Worm (Caenorhabditis elegans) whole organism, late embryonic: ENCODE data around the gene F57A8.1.
"Not testable (repeated sequence)": the region's sequence is repeated elsewhere in the genome, so short reads cannot be mapped to it uniquely, and the experiment has no call there.

Experiments
- K02D7.2 ChIP-seq: sonication (generic microtip); optimal IDR thresholded peaks from 2 replicates; lab custom pipeline; 2017; ENCODE audit warnings: mild to moderate bottlenecking, missing genetic modification characterization, missing compliant biosample characterization
- K09A11.1 ChIP-seq: sonication (generic microtip); optimal IDR thresholded peaks from 2 replicates; lab custom pipeline; 2017; ENCODE audit warnings: antibody characterized with exemption, mild to moderate bottlenecking, missing genetic modification characterization, missing compliant biosample characterization; ENCODE audit not compliant: insufficient read depth
- T23F11.4 ChIP-seq: fragments of 200-800 bp; sonication (Bioruptor generic); optimal IDR thresholded peaks from 2 replicates; lab custom pipeline; 2018; ENCODE audit warnings: mild to moderate bottlenecking, missing genetic modification characterization, missing compliant biosample characterization
- ama-1 ChIP-seq: fragments of 150-350 bp; optimal IDR thresholded peaks from 2 replicates; lab custom pipeline; 2014
- ceh-18 ChIP-seq: sonication (generic microtip); optimal IDR thresholded peaks from 2 replicates; lab custom pipeline; 2016; ENCODE audit warnings: missing genetic modification characterization, missing compliant biosample characterization
- ceh-30 ChIP-seq: fragments of 150-350 bp; optimal IDR thresholded peaks from 2 replicates; lab custom pipeline; 2014; ENCODE audit warnings: missing biosample characterization, missing genetic modification characterization
- ceh-34 ChIP-seq: sonication (generic microtip); optimal IDR thresholded peaks from 2 replicates; lab custom pipeline; 2016; ENCODE audit warnings: mild to moderate bottlenecking, missing genetic modification characterization, missing compliant biosample characterization
- ceh-48 ChIP-seq: sonication (generic microtip); optimal IDR thresholded peaks from 2 replicates; lab custom pipeline; 2016; ENCODE audit warnings: missing genetic modification characterization, inconsistent platforms, missing compliant biosample characterization
- ceh-9 ChIP-seq: sonication (generic microtip); optimal IDR thresholded peaks from 2 replicates; lab custom pipeline; 2016; ENCODE audit warnings: mild to moderate bottlenecking, missing genetic modification characterization, inconsistent platforms, missing compliant biosample characterization
- che-1 ChIP-seq: sonication (generic microtip); optimal IDR thresholded peaks from 2 replicates; lab custom pipeline; 2016; ENCODE audit warnings: mild to moderate bottlenecking, missing genetic modification characterization, missing compliant biosample characterization
- ets-4 ChIP-seq: sonication (generic microtip); optimal IDR thresholded peaks from 2 replicates; lab custom pipeline; 2016; ENCODE audit warnings: missing genetic modification characterization, missing compliant biosample characterization
- eyg-1 ChIP-seq: sonication (generic microtip); optimal IDR thresholded peaks from 2 replicates; lab custom pipeline; 2016; ENCODE audit warnings: missing genotype, missing genetic modification characterization, missing compliant biosample characterization
- fkh-10 ChIP-seq: fragments of 150-350 bp; optimal IDR thresholded peaks from 2 replicates; lab custom pipeline; 2014; ENCODE audit warnings: missing biosample characterization, missing genetic modification reagents, missing genetic modification characterization
- gmeb-2 ChIP-seq: sonication (generic microtip); optimal IDR thresholded peaks from 2 replicates; lab custom pipeline; 2016; ENCODE audit warnings: missing genetic modification characterization, inconsistent platforms, missing compliant biosample characterization
- hlh-6 ChIP-seq: sonication (generic microtip); optimal IDR thresholded peaks from 2 replicates; lab custom pipeline; 2016; ENCODE audit warnings: missing genotype, missing genetic modification characterization, missing compliant biosample characterization
- lin-11 ChIP-seq: fragments of 200-800 bp; sonication (Bioruptor generic); optimal IDR thresholded peaks from 2 replicates; lab custom pipeline; 2018; ENCODE audit warnings: mild to moderate bottlenecking, missing genetic modification characterization, missing compliant biosample characterization
- mec-3 ChIP-seq: sonication (generic microtip); optimal IDR thresholded peaks from 2 replicates; lab custom pipeline; 2016; ENCODE audit warnings: borderline replicate concordance, missing genetic modification characterization, missing compliant biosample characterization
- nfya-1 ChIP-seq: sonication (generic microtip); optimal IDR thresholded peaks from 2 replicates; lab custom pipeline; 2017; ENCODE audit warnings: missing genetic modification characterization, mild to moderate bottlenecking, missing compliant biosample characterization, antibody characterized with exemption, moderate library complexity
- nhr-232 ChIP-seq: sonication (generic microtip); optimal IDR thresholded peaks from 2 replicates; lab custom pipeline; 2016; ENCODE audit warnings: missing genetic modification characterization, missing compliant biosample characterization
- odd-2 ChIP-seq: sonication (generic microtip); optimal IDR thresholded peaks from 2 replicates; lab custom pipeline; 2017; ENCODE audit warnings: antibody characterized with exemption, mild to moderate bottlenecking, missing genetic modification characterization, missing compliant biosample characterization
- pag-3 ChIP-seq: sonication (generic microtip); optimal IDR thresholded peaks from 2 replicates; lab custom pipeline; 2016; ENCODE audit warnings: missing compliant biosample characterization, missing genetic modification characterization, borderline replicate concordance
- pax-1 ChIP-seq: fragments of 150-350 bp; optimal IDR thresholded peaks from 2 replicates; lab custom pipeline; 2014; ENCODE audit warnings: missing biosample characterization, missing genetic modification characterization
- pqm-1 ChIP-seq: sonication (generic microtip); optimal IDR thresholded peaks from 2 replicates; lab custom pipeline; 2016; ENCODE audit warnings: missing genetic modification characterization, missing compliant biosample characterization
- pros-1 ChIP-seq: fragments of 150-350 bp; optimal IDR thresholded peaks from 2 replicates; lab custom pipeline; 2014; ENCODE audit warnings: missing biosample characterization, missing genetic modification reagents, missing genetic modification characterization
- rnt-1 ChIP-seq: sonication (generic microtip); optimal IDR thresholded peaks from 2 replicates; lab custom pipeline; 2016; ENCODE audit warnings: missing genetic modification characterization, missing compliant biosample characterization
- tbx-2 ChIP-seq: sonication (generic microtip); optimal IDR thresholded peaks from 2 replicates; lab custom pipeline; 2016; ENCODE audit warnings: missing genetic modification characterization, missing compliant biosample characterization
- unc-3 ChIP-seq, 2 experiments: fragments of 200-800 bp in 1 of 2; sonication (Bioruptor generic) in 1 of 2; sonication (generic microtip) in 1 of 2; conservative IDR thresholded peaks in 1 of 2; optimal IDR thresholded peaks in 1 of 2; 2 replicates each; pipeline versions ENCODE4 v1.3.6 to Lab custom; 2016 to 2022; ENCODE audit warnings: missing compliant biosample characterization in 2 of 2, missing genetic modification characterization in 2 of 2, missing genetic modification reagents in 1 of 2
- unc-42 ChIP-seq: sonication (generic microtip); optimal IDR thresholded peaks from 2 replicates; lab custom pipeline; 2016; ENCODE audit warnings: missing genotype, missing genetic modification characterization, missing compliant biosample characterization
- unc-55 ChIP-seq: sonication (generic microtip); optimal IDR thresholded peaks from 2 replicates; lab custom pipeline; 2017; ENCODE audit warnings: missing biosample characterization, missing genetic modification reagents, missing genetic modification characterization
- unc-86 ChIP-seq: sonication (generic microtip); optimal IDR thresholded peaks from 2 replicates; lab custom pipeline; 2016; ENCODE audit warnings: missing genetic modification characterization, missing compliant biosample characterization
- ztf-16 ChIP-seq: sonication (generic microtip); optimal IDR thresholded peaks from 2 replicates; lab custom pipeline; 2017; ENCODE audit warnings: missing genetic modification characterization, missing compliant biosample characterization

Gene F57A8.1

ce11 chrV:10000760-10001159, 36.4 kb upstream of the F57A8.1 start, which contains the start of gene K08H10.10:
Gene K08H10.10 (plus strand): TSS chrV:10001060.
- TF ChIP-seq fkh-10 (no peak), ztf-16 (tag; lab: Kevin White, UChicago) (no peak), gmeb-2 (no peak), ceh-18 (tag; lab: Kevin White, UChicago) (no peak), hlh-6 (tag; lab: Kevin White, UChicago) (no peak), unc-42 (tag; lab: Kevin White, UChicago) (no peak), lin-11 (tag; lab: Kevin White, UChicago) (no peak), K02D7.2 (tag; lab: Kevin White, UChicago) (no peak), ceh-48 (tag; lab: Kevin White, UChicago) (no peak), unc-3 (GFP tag; conservative IDR thresholded peaks at IDR 0.05; lab: Robert Waterston, UW) (no peak), unc-3 (tag; optimal IDR thresholded peaks at IDR 0.05; lab: Kevin White, UChicago) (no peak), ets-4 (tag; lab: Kevin White, UChicago) (no peak), pag-3 (tag; lab: Kevin White, UChicago) (no peak), odd-2 (tag; lab: Kevin White, UChicago) (no peak), che-1 (tag; lab: Kevin White, UChicago) (no peak), pros-1 (tag; lab: Kevin White, UChicago) (no peak), ceh-30 (tag; lab: Kevin White, UChicago) (no peak), nhr-232 (tag; lab: Kevin White, UChicago) (no peak)

ce11 chrV:10002720-10003119, 34.4 kb upstream of the F57A8.1 start:
- no peak for TF ChIP-seq ceh-34 (tag; lab: Kevin White, UChicago)
- no peak for TF ChIP-seq che-1 (tag; lab: Kevin White, UChicago)
- no peak for TF ChIP-seq rnt-1 (tag; lab: Kevin White, UChicago)
- TF ChIP-seq pqm-1 (tag; lab: Kevin White, UChicago): no peak
- no peak for TF ChIP-seq tbx-2 (tag; lab: Kevin White, UChicago)

ce11 chrV:10003315-10003969, 33.7 kb upstream of the F57A8.1 start:
- peak; percentile 20 for TF ChIP-seq pax-1
- TF ChIP-seq nfya-1 (tag; lab: Kevin White, UChicago): peak; percentile 34
- TF ChIP-seq unc-55: peak; percentile 20
- no peak for TF ChIP-seq K09A11.1 (tag; lab: Kevin White, UChicago)
- no peak for TF ChIP-seq ceh-48 (tag; lab: Kevin White, UChicago)
- TF ChIP-seq ceh-9: no peak
- no peak for TF ChIP-seq tbx-2 (tag; lab: Kevin White, UChicago)
- TF ChIP-seq ama-1 (lab: Kevin White, UChicago): no peak
- no peak for TF ChIP-seq unc-3 (GFP tag; conservative IDR thresholded peaks at IDR 0.05; lab: Robert Waterston, UW)
- TF ChIP-seq unc-3 (tag; optimal IDR thresholded peaks at IDR 0.05; lab: Kevin White, UChicago): no peak
- TF ChIP-seq ceh-18 (tag; lab: Kevin White, UChicago): peak; percentile 18
- TF ChIP-seq unc-86 (tag; lab: Kevin White, UChicago): no peak
- TF ChIP-seq eyg-1 (tag; lab: Kevin White, UChicago): no peak

- not testable (repeated sequence) for TF ChIP-seq T23F11.4; unc-3 (GFP tag; conservative IDR thresholded peaks at IDR 0.05; lab: Robert Waterston, UW); unc-3 (tag; optimal IDR thresholded peaks at IDR 0.05; lab: Kevin White, UChicago); mec-3
- TF ChIP-seq, all 69 proteins: peak for 0; not testable (repeated sequence) for 69
Observed at ce11 chrV:10004048-10004761, 32.9 kb upstream of the F57A8.1 start, which contains the start of gene uda-1. Gene uda-1 (plus strand): TSS chrV:10004755.
